Fruit fly (Drosophila melanogaster): ENCODE data around the gene Ugt36E1.

DNA sequence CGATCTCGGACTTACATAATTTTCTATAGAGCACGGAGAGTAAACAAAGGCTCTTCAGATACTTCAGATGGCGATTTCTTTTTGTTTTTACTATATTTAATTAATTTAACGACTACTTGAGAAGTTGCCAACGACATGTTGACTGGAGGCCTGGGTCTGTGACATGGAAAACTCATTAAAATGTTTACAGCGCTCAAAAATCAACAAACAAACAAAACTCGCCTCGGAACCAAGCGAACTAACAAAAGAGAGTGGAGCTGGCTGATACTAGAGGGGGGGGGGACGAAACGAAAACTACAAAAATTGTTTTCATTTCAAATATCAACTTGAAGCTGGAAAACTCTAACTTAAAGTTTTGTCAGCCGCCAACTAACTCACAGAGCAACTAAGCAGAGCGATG lies 51.9 kb downstream of the Ugt36E1 start:
- TF ChIP-seq CG8478 (optimal IDR thresholded peaks at IDR 0.05) (no peak), CTCF (optimal IDR thresholded peaks at IDR 0.05) (no peak)
